Fruit fly (Drosophila melanogaster) Kc167 (cell line): ENCODE results near the gene CG7294.

Source experiments
- Sin3A ChIP-seq: fragments of >200 bp; optimal IDR thresholded peaks from 2 replicates; lab custom pipeline; 2018; ENCODE audit warnings: missing external identifiers
- h ChIP-seq: fragments of >200 bp; optimal IDR thresholded peaks from 3 replicates; lab custom pipeline; 2018; ENCODE audit warnings: missing external identifiers
- insv ChIP-seq: fragments of >200 bp; optimal IDR thresholded peaks from 3 replicates; lab custom pipeline; 2018; ENCODE audit warnings: missing external identifiers
- psq ChIP-seq: fragments of >200 bp; optimal IDR thresholded peaks from 2 replicates; lab custom pipeline; 2017; ENCODE audit warnings: missing external identifiers

- no peak for TF ChIP-seq insv (lab: Kevin White, UChicago)
- TF ChIP-seq h (lab: Kevin White, UChicago) = no peak
- no peak for TF ChIP-seq psq (lab: Kevin White, UChicago)
- no peak for TF ChIP-seq Sin3A (lab: Kevin White, UChicago)
Observed at dm6 chr2L:10721535-10721934, 32.5 kb upstream of the CG7294 start.
